Worm (Caenorhabditis elegans) whole organism, L2 larva: ENCODE measurements around the gene C55A6.10.

Experiments
- ama-1 ChIP-seq: fragments of 150-350 bp; optimal IDR thresholded peaks from 2 replicates; lab custom pipeline; 2018; ENCODE audit warnings: inconsistent platforms
- fos-1 ChIP-seq: fragments of 150-350 bp; optimal IDR thresholded peaks from 2 replicates; lab custom pipeline; 2014; ENCODE audit warnings: missing biosample characterization, missing genetic modification characterization
- nhr-6 ChIP-seq: fragments of 150-350 bp; optimal IDR thresholded peaks from 2 replicates; lab custom pipeline; 2014; ENCODE audit warnings: missing biosample characterization, missing genetic modification characterization

DNA sequence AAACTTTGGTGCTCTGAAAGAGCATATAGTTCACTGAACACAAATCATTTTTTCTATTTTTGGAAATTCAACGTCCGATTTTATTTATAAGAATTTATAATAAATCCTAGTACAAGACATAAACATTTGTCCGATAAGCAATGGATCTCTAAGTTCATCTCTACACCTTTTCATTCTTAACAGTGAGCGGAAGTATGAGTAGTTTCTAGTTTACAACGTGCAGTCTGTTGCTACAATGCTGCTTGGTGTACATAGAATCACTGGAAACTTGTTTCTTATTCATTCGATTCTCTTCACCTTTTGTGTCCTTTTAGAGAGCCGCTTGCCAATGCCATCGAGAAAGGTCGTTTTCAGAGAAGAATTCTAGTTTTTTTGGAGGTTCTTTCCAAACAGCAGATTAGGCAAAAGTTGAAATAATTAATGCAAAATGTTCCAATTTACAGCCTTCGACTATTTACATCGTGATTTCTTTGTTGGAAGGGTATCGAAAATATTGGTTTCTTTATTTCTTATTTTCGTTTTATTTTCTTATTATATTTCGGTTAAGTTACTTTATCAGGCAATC, 21.9 kb downstream of the C55A6.10 start:
- no peak for TF ChIP-seq ama-1 (lab: Kevin White, UChicago)
- TF ChIP-seq fos-1 (tag; lab: Kevin White, UChicago), result no peak
- TF ChIP-seq nhr-6, result no peak
